Worm (Caenorhabditis elegans): Measurements from ENCODE around the gene Y46G5A.18.

ce11 chrII:12805161-12805560 is at the start of gene Y46G5A.18, which contains the start of gene Y46G5A.47:
- TF ChIP-seq him-1 (tag; optimal IDR thresholded peaks at IDR 0.05) (no peak), W03F9.2 (tag; optimal IDR thresholded peaks at IDR 0.05) (no peak), dao-5 (tag; optimal IDR thresholded peaks at IDR 0.05) (no peak)

Data from whole organism, L4/young adult.